Fruit fly (Drosophila melanogaster) whole organism, embryonic: Measurements from ENCODE around the gene RpS28a.

Experiments used
- B-H2 ChIP-seq: fragments of 200-800 bp; sonication (Bioruptor generic); optimal IDR thresholded peaks from 2 replicates; lab custom pipeline; 2018; ENCODE audit warnings: missing biosample characterization, mild to moderate bottlenecking, missing genetic modification characterization
- Bdp1 ChIP-seq: fragments of 200-800 bp; sonication (Bioruptor generic); optimal IDR thresholded peaks from 3 replicates; lab custom pipeline; 2016; ENCODE audit warnings: missing biosample characterization, missing genetic modification characterization
- Bgb ChIP-seq: fragments of 200-800 bp; sonication (Bioruptor generic); IDR thresholded peaks from 2 replicates; pipeline ENCODE4 v1.3.6; 2022; ENCODE audit warnings: missing biosample characterization, missing genetic modification characterization; ENCODE audit not compliant: partially characterized antibody
- CG10462 ChIP-seq: fragments of 200-800 bp; sonication (Bioruptor generic); optimal IDR thresholded peaks from 2 replicates; lab custom pipeline; 2016; ENCODE audit warnings: missing biosample characterization, missing genetic modification characterization
- CG10565 ChIP-seq: fragments of 200-800 bp; sonication (Bioruptor generic); optimal IDR thresholded peaks from 3 replicates; lab custom pipeline; 2016; ENCODE audit warnings: missing biosample characterization, mild to moderate bottlenecking, missing genetic modification characterization
- CG12391 ChIP-seq: fragments of 200-800 bp; sonication (Bioruptor generic); optimal IDR thresholded peaks from 3 replicates; lab custom pipeline; 2018; ENCODE audit warnings: missing biosample characterization, mild to moderate bottlenecking, missing genetic modification characterization, moderate library complexity
- CG12659 ChIP-seq: fragments of 200-800 bp; sonication (Bioruptor generic); optimal IDR thresholded peaks from 3 replicates; lab custom pipeline; 2017; ENCODE audit warnings: mild to moderate bottlenecking, missing biosample characterization, missing genetic modification reagents, missing genetic modification characterization
- CG13123 ChIP-seq: fragments of 200-800 bp; sonication (Bioruptor generic); optimal IDR thresholded peaks from 2 replicates; lab custom pipeline; 2016; ENCODE audit warnings: missing biosample characterization, missing genetic modification characterization
- CG17359 ChIP-seq: fragments of 200-800 bp; sonication (Bioruptor generic); optimal IDR thresholded peaks from 3 replicates; lab custom pipeline; 2018; ENCODE audit warnings: missing biosample characterization, mild to moderate bottlenecking, missing genetic modification characterization, moderate library complexity
- CG18011 ChIP-seq: fragments of 200-800 bp; sonication (Bioruptor generic); optimal IDR thresholded peaks from 2 replicates; lab custom pipeline; 2017; ENCODE audit warnings: missing biosample characterization, missing genetic modification characterization, mild to moderate bottlenecking, moderate library complexity, missing genotype
- CG2678 ChIP-seq: fragments of 200-800 bp; sonication (Bioruptor generic); optimal IDR thresholded peaks from 3 replicates; lab custom pipeline; 2019; ENCODE audit warnings: missing biosample characterization, mild to moderate bottlenecking, missing genetic modification characterization, moderate library complexity
- CG2712 ChIP-seq: fragments of 200-800 bp; optimal IDR thresholded peaks from 3 replicates; lab custom pipeline; 2019; ENCODE audit warnings: missing biosample characterization, mild to moderate bottlenecking, missing genetic modification characterization, moderate library complexity
- CG2875 ChIP-seq: fragments of 200-800 bp; sonication (Bioruptor generic); optimal IDR thresholded peaks from 2 replicates; lab custom pipeline; 2017; ENCODE audit warnings: missing biosample characterization, mild to moderate bottlenecking, missing genetic modification characterization, missing genetic modification reagents
- CG30431 ChIP-seq: fragments of 200-800 bp; sonication (Bioruptor generic); optimal IDR thresholded peaks from 2 replicates; lab custom pipeline; 2017; ENCODE audit warnings: missing biosample characterization, missing genetic modification characterization
- CG31388 ChIP-seq: fragments of 200-800 bp; sonication (Bioruptor generic); optimal IDR thresholded peaks from 2 replicates; lab custom pipeline; 2016; ENCODE audit warnings: missing biosample characterization, missing genetic modification characterization
- CG3838 ChIP-seq: fragments of 200-800 bp; sonication (Bioruptor generic); optimal IDR thresholded peaks from 3 replicates; lab custom pipeline; 2016; ENCODE audit warnings: missing biosample characterization, missing genetic modification characterization
- CG42726 ChIP-seq: fragments of 200-800 bp; sonication (Bioruptor generic); IDR thresholded peaks from 2 replicates; pipeline ENCODE4 v1.3.6; 2022; ENCODE audit warnings: missing biosample characterization, missing genetic modification characterization; ENCODE audit not compliant: partially characterized antibody
- CG6254 ChIP-seq: fragments of 200-800 bp; sonication (Bioruptor generic); optimal IDR thresholded peaks from 3 replicates; lab custom pipeline; 2017; ENCODE audit warnings: mild to moderate bottlenecking, missing biosample characterization, missing genetic modification reagents, missing genetic modification characterization
- CG7271 ChIP-seq: fragments of 200-800 bp; sonication (Bioruptor generic); optimal IDR thresholded peaks from 2 replicates; lab custom pipeline; 2018; ENCODE audit warnings: missing biosample characterization, mild to moderate bottlenecking, missing genetic modification characterization, moderate library complexity
- CG7745 ChIP-seq: fragments of 200-800 bp; sonication (Bioruptor generic); optimal IDR thresholded peaks from 2 replicates; lab custom pipeline; 2018; ENCODE audit warnings: missing biosample characterization, mild to moderate bottlenecking, missing genetic modification characterization, moderate library complexity
- CG8290 ChIP-seq, 3 experiments: fragments of 200-800 bp; sonication (Bioruptor generic); optimal IDR thresholded peaks; 2 replicates each; lab custom pipeline; 2016 to 2019; ENCODE audit warnings: missing biosample characterization in 3 of 3, missing genetic modification characterization in 3 of 3, mild to moderate bottlenecking in 2 of 3, moderate library complexity in 1 of 3
- CG9215 ChIP-seq: fragments of 200-800 bp; sonication (Bioruptor generic); IDR thresholded peaks from 2 replicates; pipeline ENCODE4 v1.3.6; 2022; ENCODE audit warnings: missing biosample characterization, missing genetic modification characterization
- CkIIα-i1 ChIP-seq: fragments of 200-800 bp; sonication (Bioruptor generic); IDR thresholded peaks from 2 replicates; pipeline ENCODE4 v1.3.6; 2022; ENCODE audit warnings: missing biosample characterization, missing genetic modification characterization
- Dfd ChIP-seq, 2 experiments: fragments of >200 bp; optimal IDR thresholded peaks; 2 replicates each; lab custom pipeline; 2017; ENCODE audit warnings: missing biosample characterization in 2 of 2, missing genetic modification characterization in 2 of 2
- E2f2 ChIP-seq: fragments of 200-800 bp; sonication (Bioruptor generic); IDR thresholded peaks from 2 replicates; pipeline ENCODE4 v1.3.6; 2022; ENCODE audit warnings: missing biosample characterization, missing genetic modification characterization
- Eip74EF ChIP-seq, 2 experiments: fragments of 200-800 bp in 1 of 2; fragments of >200 bp in 1 of 2; sonication (Bioruptor generic) in 1 of 2; optimal IDR thresholded peaks; 2 replicates each; lab custom pipeline; 2017 to 2019; ENCODE audit warnings: missing biosample characterization in 2 of 2, missing genetic modification characterization in 2 of 2, mild to moderate bottlenecking in 1 of 2, moderate library complexity in 1 of 2
- Gug ChIP-seq: fragments of 200-800 bp; sonication (Bioruptor generic); IDR thresholded peaks from 4 replicates; pipeline ENCODE4 v1.3.6; 2022; ENCODE audit warnings: missing biosample characterization, missing genetic modification characterization
- MBD-R2 ChIP-seq: fragments of 200-800 bp; sonication (Bioruptor generic); IDR thresholded peaks from 2 replicates; pipeline ENCODE4 v1.3.6; 2022; ENCODE audit warnings: missing biosample characterization, missing genetic modification characterization
- NfI ChIP-seq: fragments of 200-800 bp; sonication (Bioruptor generic); optimal IDR thresholded peaks from 3 replicates; lab custom pipeline; 2018; ENCODE audit warnings: missing biosample characterization, mild to moderate bottlenecking, missing genetic modification characterization, moderate library complexity
- Pdp1 ChIP-seq, 2 experiments: fragments of 200-800 bp; sonication (Bioruptor generic); optimal IDR thresholded peaks; 3 replicates each; lab custom pipeline; 2016; ENCODE audit warnings: missing biosample characterization in 2 of 2, missing genetic modification characterization in 2 of 2, mild to moderate bottlenecking in 1 of 2, moderate library complexity in 1 of 2
- Sin3A ChIP-seq: fragments of >200 bp; optimal IDR thresholded peaks from 2 replicates; lab custom pipeline; 2018
- Ssrp ChIP-seq: fragments of 200-800 bp; sonication (Bioruptor generic); optimal IDR thresholded peaks from 2 replicates; lab custom pipeline; 2018; ENCODE audit warnings: missing biosample characterization, mild to moderate bottlenecking, missing genetic modification characterization, moderate library complexity
- aop ChIP-seq: fragments of 200-800 bp; sonication (Bioruptor generic); IDR thresholded peaks from 2 replicates; pipeline ENCODE4 v1.3.6; 2022; ENCODE audit warnings: missing biosample characterization, missing genetic modification characterization
- bowl ChIP-seq: fragments of 200-800 bp; sonication (Bioruptor generic); IDR thresholded peaks from 2 replicates; pipeline ENCODE4 v1.3.6; 2022; ENCODE audit warnings: missing biosample characterization, missing genetic modification characterization
- btn ChIP-seq: fragments of 200-800 bp; sonication (Bioruptor generic); optimal IDR thresholded peaks from 2 replicates; lab custom pipeline; 2016; ENCODE audit warnings: missing biosample characterization, missing genetic modification characterization
- chif ChIP-seq, 2 experiments: fragments of 200-800 bp; sonication (Bioruptor generic); optimal IDR thresholded peaks; 3 replicates each; lab custom pipeline; 2016; ENCODE audit warnings: missing biosample characterization in 2 of 2, missing genetic modification characterization in 2 of 2
- dati ChIP-seq: fragments of 200-800 bp; sonication (Bioruptor generic); IDR thresholded peaks from 2 replicates; pipeline ENCODE4 v1.3.6; 2022; ENCODE audit warnings: missing biosample characterization, missing genetic modification characterization
- dmrt11E ChIP-seq: fragments of 200-800 bp; sonication (Bioruptor generic); optimal IDR thresholded peaks from 3 replicates; lab custom pipeline; 2018; ENCODE audit warnings: missing biosample characterization, mild to moderate bottlenecking, missing genetic modification characterization, moderate library complexity
- exex ChIP-seq: fragments of 200-800 bp; sonication (Bioruptor generic); optimal IDR thresholded peaks from 4 replicates; lab custom pipeline; 2018; ENCODE audit warnings: missing biosample characterization, mild to moderate bottlenecking, missing genetic modification characterization, moderate library complexity
- ftz-f1 ChIP-seq: fragments of 200-800 bp; sonication (Bioruptor generic); optimal IDR thresholded peaks from 2 replicates; lab custom pipeline; 2016; ENCODE audit warnings: missing biosample characterization, missing genetic modification characterization
- kah ChIP-seq: fragments of 200-800 bp; sonication (Bioruptor generic); optimal IDR thresholded peaks from 2 replicates; lab custom pipeline; 2018; ENCODE audit warnings: missing biosample characterization, mild to moderate bottlenecking, missing genetic modification characterization
- kni ChIP-seq: fragments of 200-800 bp; sonication (Bioruptor generic); optimal IDR thresholded peaks from 3 replicates; lab custom pipeline; 2017; ENCODE audit warnings: mild to moderate bottlenecking, missing biosample characterization, missing genetic modification reagents, missing genetic modification characterization
- p53 ChIP-seq: fragments of 200-800 bp; sonication (Bioruptor generic); optimal IDR thresholded peaks from 2 replicates; lab custom pipeline; 2016; ENCODE audit warnings: missing biosample characterization, missing genetic modification characterization
- phol ChIP-seq: fragments of 200-800 bp; sonication (Bioruptor generic); optimal IDR thresholded peaks from 3 replicates; lab custom pipeline; 2018; ENCODE audit warnings: missing biosample characterization, mild to moderate bottlenecking, missing genetic modification characterization, moderate library complexity
- row ChIP-seq: fragments of 200-800 bp; sonication (Bioruptor generic); IDR thresholded peaks from 3 replicates; pipeline ENCODE4 v1.3.6; 2022; ENCODE audit warnings: missing biosample characterization, missing genetic modification characterization
- schlank ChIP-seq: fragments of 200-800 bp; sonication (Bioruptor generic); optimal IDR thresholded peaks from 2 replicates; lab custom pipeline; 2018; ENCODE audit warnings: missing biosample characterization, mild to moderate bottlenecking, missing genetic modification characterization
- trh ChIP-seq: fragments of 200-800 bp; sonication (Bioruptor generic); optimal IDR thresholded peaks from 2 replicates; lab custom pipeline; 2016; ENCODE audit warnings: missing biosample characterization, missing genetic modification characterization
- tx ChIP-seq: fragments of 200-800 bp; sonication (Bioruptor generic); optimal IDR thresholded peaks from 2 replicates; lab custom pipeline; 2016; ENCODE audit warnings: missing biosample characterization, missing genetic modification characterization
- usp ChIP-seq: fragments of >200 bp; optimal IDR thresholded peaks from 2 replicates; lab custom pipeline; 2017; ENCODE audit warnings: missing biosample characterization, missing genetic modification characterization
- wek ChIP-seq: fragments of 200-800 bp; sonication (Bioruptor generic); optimal IDR thresholded peaks from 3 replicates; lab custom pipeline; 2018; ENCODE audit warnings: missing biosample characterization, mild to moderate bottlenecking, missing genetic modification characterization, moderate library complexity

RpS28a gene

DNA sequence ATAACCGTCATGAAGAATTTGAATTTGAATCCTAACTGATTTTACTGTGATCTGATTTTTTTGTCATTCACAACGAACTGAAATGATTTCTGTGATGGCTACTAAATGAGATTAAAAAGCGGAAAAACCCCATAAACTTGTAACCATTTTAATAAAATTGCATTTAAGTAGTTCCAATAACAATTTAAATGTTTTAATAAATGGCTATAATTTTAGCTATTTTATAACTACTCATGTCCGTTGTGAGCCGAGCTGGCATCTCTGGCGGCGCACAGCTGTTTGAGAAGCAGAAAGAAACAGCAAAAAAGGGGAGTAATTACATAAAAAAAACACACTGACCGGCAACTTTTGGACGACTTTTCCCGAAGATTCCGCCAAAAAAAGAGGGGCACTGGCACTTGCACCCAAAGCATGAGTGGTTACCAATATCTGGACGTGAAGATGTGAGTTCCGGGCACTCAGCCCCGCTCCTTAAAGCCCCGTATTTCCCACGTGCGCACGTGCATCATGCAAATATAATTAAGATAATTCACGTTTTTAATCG, 34.2 kb upstream of the RpS28a start, which contains the start of the genes CG7950 and Rpp14a (continued):
- TF ChIP-seq CG10565 (GFP tag; lab: Kevin White, UChicago) = no peak
- TF ChIP-seq CG10462 (GFP tag; lab: Kevin White, UChicago) = peak; percentile 48
- no peak for TF ChIP-seq p53 (GFP tag; lab: Kevin White, UChicago)
- TF ChIP-seq ftz-f1 = no peak
- TF ChIP-seq bowl (GFP tag; lab: Robert Waterston, UW) = 0 out of 2 replicates have a peak, but pooled peaks have one; percentile 37
- TF ChIP-seq CG9215 (GFP tag; lab: Robert Waterston, UW) = peak; percentile 55
- peak; percentile 53 for TF ChIP-seq CG31388
- TF ChIP-seq CG2678 (tag; lab: Kevin White, UChicago) = peak; percentile 75
- peak; percentile 52 for TF ChIP-seq exex (tag; lab: Kevin White, UChicago)
- TF ChIP-seq dmrt11E = peak; percentile 78
- no peak for TF ChIP-seq CG6254 (GFP tag; lab: Kevin White, UChicago)
- peak; percentile 74 for TF ChIP-seq Ssrp
- TF ChIP-seq CG2875 (GFP tag; lab: Kevin White, UChicago) = peak; percentile 39
- no peak for TF ChIP-seq usp
- TF ChIP-seq tx = peak; percentile 71
- TF ChIP-seq wek (GFP tag; lab: Kevin White, UChicago) = no peak
- TF ChIP-seq trh = peak; percentile 64
- peak; percentile 65 for TF ChIP-seq CG18011 (GFP tag; lab: Kevin White, UChicago)
- peak; percentile 68 to 86 for TF ChIP-seq chif (GFP tag; optimal IDR thresholded peaks at IDR 0.05; lab: Kevin White, UChicago)
- peak; percentile 21 for TF ChIP-seq CG30431 (GFP tag; lab: Kevin White, UChicago)
- TF ChIP-seq Pdp1 (GFP tag; optimal IDR thresholded peaks at IDR 0.05; lab: Kevin White, UChicago) = peak; percentile 83 to 97
- TF ChIP-seq aop (GFP tag; lab: Robert Waterston, UW) = no peak
- no peak for TF ChIP-seq CG7271 (tag; lab: Kevin White, UChicago)
- peak; percentile 58 for TF ChIP-seq schlank (tag; lab: Kevin White, UChicago)
- TF ChIP-seq kah (GFP tag; lab: Kevin White, UChicago) = no peak
- peak; percentile 31 for TF ChIP-seq CG13123
- peak; percentile 54 for TF ChIP-seq CG8290 (GFP tag; optimal IDR thresholded peaks at IDR 0.05; lab: Kevin White, UChicago)
- peak in 1 of 2 experiments; percentile 82 for TF ChIP-seq CG8290 (tag; optimal IDR thresholded peaks at IDR 0.05; lab: Kevin White, UChicago)
- TF ChIP-seq Bdp1 = peak; percentile 71
- peak; percentile 69 for TF ChIP-seq CG17359 (tag; lab: Kevin White, UChicago)
- TF ChIP-seq dati = no peak
- no peak for TF ChIP-seq Sin3A
- TF ChIP-seq btn (GFP tag; lab: Kevin White, UChicago) = peak; percentile 61
- TF ChIP-seq Eip74EF (GFP tag; optimal IDR thresholded peaks at IDR 0.05; lab: Kevin White, UChicago) = no peak
- peak; percentile 83 for TF ChIP-seq phol (tag; lab: Kevin White, UChicago)
- peak; percentile 85 for TF ChIP-seq CG2712 (tag; lab: Kevin White, UChicago)
- TF ChIP-seq, all 482 proteins: peak for 358

DNA sequence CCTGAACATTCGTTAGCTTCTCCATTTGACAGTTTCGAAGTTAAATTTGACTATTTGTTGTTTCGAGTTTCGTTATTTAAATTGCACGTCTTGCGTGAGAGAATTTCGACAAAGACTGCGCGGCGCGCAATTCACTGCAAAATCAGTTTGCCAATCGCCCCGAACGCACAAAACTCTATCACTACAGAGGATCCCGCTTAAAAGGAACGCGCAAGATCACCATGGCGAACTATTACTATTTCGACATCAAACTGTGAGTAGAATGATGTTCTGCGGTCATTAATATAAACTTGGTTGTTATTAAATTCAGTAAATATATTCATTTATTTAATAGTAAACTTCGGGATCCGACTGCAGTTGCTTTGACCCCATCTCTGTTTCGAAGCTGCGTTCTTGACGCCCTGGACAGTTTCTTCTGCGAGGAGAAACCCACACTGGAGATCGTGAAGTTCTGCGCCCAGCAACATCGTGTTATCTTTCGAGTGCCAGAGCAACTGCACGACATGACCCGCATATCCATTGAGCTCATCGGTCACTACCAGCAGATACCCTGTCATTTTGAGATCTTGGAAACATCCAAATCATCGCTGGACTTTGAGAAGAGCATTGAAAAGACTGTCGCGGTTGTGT, 33.6 kb upstream of the RpS28a start, which contains the start of the genes Rpp14b and spn-A:
TSS of gene Rpp14b (plus strand) at position 43 of the 630 bp plus-strand sequence.
TSS of gene spn-A (minus strand) at position 123 of the 630 bp plus-strand sequence.
- TF ChIP-seq Ssrp (peak; percentile 11), row (GFP tag; lab: Robert Waterston, UW) (peak; percentile 88), Gug (GFP tag; lab: Robert Waterston, UW) (peak; percentile 53; the same call in 2 of the 4 replicates), CG7745 (no peak), MBD-R2 (GFP tag; lab: Robert Waterston, UW) (peak; percentile 84), E2f2 (peak; percentile 56), CG3838 (GFP tag; lab: Kevin White, UChicago) (no peak), CG12659 (peak; percentile 28), CG12391 (no peak), CkIIα-i1 (GFP tag; lab: Robert Waterston, UW) (no peak), Dfd (GFP tag; optimal IDR thresholded peaks at IDR 0.05; lab: Kevin White, UChicago) (no peak), B-H2 (peak; percentile 46), Bgb (GFP tag; lab: Robert Waterston, UW) (0 out of 2 replicates have a peak, but pooled peaks have one; percentile 13), CG42726 (GFP tag; lab: Robert Waterston, UW) (no peak), NfI (GFP tag; lab: Kevin White, UChicago) (peak; percentile 10), kni (GFP tag; lab: Kevin White, UChicago) (no peak)
